Worm (Caenorhabditis elegans): Measurements from ENCODE around the gene R07A4.4.

R07A4.4 gene

DNA sequence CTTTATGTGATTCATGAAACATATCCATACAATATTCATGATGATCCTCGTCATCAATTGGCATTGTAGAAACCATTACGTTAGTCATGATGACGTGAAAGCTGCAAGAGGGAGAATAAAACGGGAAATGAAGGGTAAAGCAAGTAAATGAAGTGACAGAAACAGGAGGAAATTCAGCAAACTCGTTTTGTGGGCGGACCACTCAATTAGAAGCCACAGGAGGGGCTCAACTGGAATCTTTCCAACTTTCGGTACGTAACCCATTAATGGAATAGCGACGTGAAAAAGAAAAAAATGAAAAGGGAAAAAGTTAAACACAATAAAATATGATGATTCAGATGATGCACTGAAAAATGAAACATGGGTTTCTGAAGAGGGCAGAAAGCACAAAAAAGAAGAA, 40.5 kb downstream of the R07A4.4 start, which contains the start of gene T01C1.4:
Gene T01C1.4 (minus strand): TSS at position 101 of the 400 bp plus-strand sequence.
- no peak for TF ChIP-seq klf-2 (GFP tag; conservative IDR thresholded peaks at IDR 0.05)
- TF ChIP-seq tab-1 (GFP tag; IDR thresholded peaks at IDR 0.05) = no peak
- TF ChIP-seq ztf-23 (GFP tag; IDR thresholded peaks at IDR 0.05) = no peak
- TF ChIP-seq cog-1 (tag; optimal IDR thresholded peaks at IDR 0.05) = no peak
- no peak for TF ChIP-seq med-1 (GFP tag; optimal IDR thresholded peaks at IDR 0.05; ENCODE audit: insufficient read depth)
- no peak for TF ChIP-seq flt-1 (GFP tag; IDR thresholded peaks at IDR 0.05)
- TF ChIP-seq ref-1 (GFP tag; conservative IDR thresholded peaks at IDR 0.05) = no peak
- TF ChIP-seq T22C8.4 (GFP tag; IDR thresholded peaks at IDR 0.05) = no peak
- TF ChIP-seq ztf-29 (GFP tag; IDR thresholded peaks at IDR 0.05) = no peak

- TF ChIP-seq tab-1 (GFP tag; IDR thresholded peaks at IDR 0.05) = no peak
- no peak for TF ChIP-seq ztf-23 (GFP tag; IDR thresholded peaks at IDR 0.05)
- TF ChIP-seq med-1 (GFP tag; optimal IDR thresholded peaks at IDR 0.05; ENCODE audit: insufficient read depth) = no peak
- TF ChIP-seq cog-1 (tag; optimal IDR thresholded peaks at IDR 0.05) = no peak
- TF ChIP-seq flt-1 (GFP tag; IDR thresholded peaks at IDR 0.05) = no peak
- no peak for TF ChIP-seq klf-2 (GFP tag; conservative IDR thresholded peaks at IDR 0.05)
- no peak for TF ChIP-seq ref-1 (GFP tag; conservative IDR thresholded peaks at IDR 0.05)
- TF ChIP-seq ztf-29 (GFP tag; IDR thresholded peaks at IDR 0.05) = no peak
- no peak for TF ChIP-seq T22C8.4 (GFP tag; IDR thresholded peaks at IDR 0.05)
These were observed 45.7 kb downstream of the R07A4.4 start, which contains the start of gene rhgf-1 for ce11 chrX:10711769-10712168. rhgf-1 (minus strand) TSS chrX:10711869.

DNA sequence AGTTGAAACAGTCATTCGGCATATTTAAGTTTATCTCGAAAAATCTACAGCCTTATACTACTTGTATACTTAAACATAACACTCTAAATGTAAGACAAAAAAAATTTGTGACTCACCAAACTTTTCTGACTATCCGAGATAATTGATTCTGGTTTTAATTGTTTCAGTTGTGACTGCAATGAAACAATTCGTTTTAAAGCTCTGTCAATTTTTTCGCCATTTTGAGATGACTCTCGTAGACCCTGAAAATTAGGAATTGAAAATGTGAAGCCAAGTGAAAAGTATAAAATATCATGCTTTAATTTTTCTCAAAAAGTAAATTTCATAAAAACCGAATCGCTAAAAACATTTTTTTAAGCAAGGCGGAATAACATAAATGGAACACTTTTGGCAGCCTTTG, 53.2 kb downstream of the R07A4.4 start:
- TF ChIP-seq cog-1 (tag; optimal IDR thresholded peaks at IDR 0.05) (no peak), tab-1 (GFP tag; IDR thresholded peaks at IDR 0.05) (no peak), flt-1 (GFP tag; IDR thresholded peaks at IDR 0.05) (no peak), med-1 (GFP tag; optimal IDR thresholded peaks at IDR 0.05; ENCODE audit: insufficient read depth) (no peak), klf-2 (GFP tag; conservative IDR thresholded peaks at IDR 0.05) (no peak), ztf-23 (GFP tag; IDR thresholded peaks at IDR 0.05) (no peak), T22C8.4 (GFP tag; IDR thresholded peaks at IDR 0.05) (no peak), ref-1 (GFP tag; conservative IDR thresholded peaks at IDR 0.05) (no peak), ztf-29 (GFP tag; IDR thresholded peaks at IDR 0.05) (no peak)
